Fruit fly (Drosophila melanogaster): ENCODE measurements around the gene Nt5a.

Nt5a gene

dm6 chr3L:1313039-1313766, 6.0 kb upstream of the Nt5a start, which contains the start of the genes sturkopf and Herc4:
sturkopf (minus strand) TSS chr3L:1313377.
Herc4 (plus strand) TSS chr3L:1313696.
- TF ChIP-seq CG9705 (GFP tag; optimal IDR thresholded peaks at IDR 0.05), result peak; percentile 61
- TF ChIP-seq GATAd (GFP tag; optimal IDR thresholded peaks at IDR 0.05), result no peak
- no peak for TF ChIP-seq CG32264 (GFP tag; optimal IDR thresholded peaks at IDR 0.05)
- no peak for TF ChIP-seq Myc (optimal IDR thresholded peaks at IDR 0.05)
- peak; percentile 85 for TF ChIP-seq Sp1 (GFP tag; optimal IDR thresholded peaks at IDR 0.05)
- TF ChIP-seq Dfd (GFP tag; optimal IDR thresholded peaks at IDR 0.05), result no peak
- no peak for TF ChIP-seq br (GFP tag; optimal IDR thresholded peaks at IDR 0.05)
- no peak for TF ChIP-seq CrebA (GFP tag; optimal IDR thresholded peaks at IDR 0.05; ENCODE audit: borderline replicate concordance)
- TF ChIP-seq brk (GFP tag; optimal IDR thresholded peaks at IDR 0.05), result no peak
- no peak for TF ChIP-seq dmrt93B (GFP tag; optimal IDR thresholded peaks at IDR 0.05)
- TF ChIP-seq Hr83 (GFP tag; optimal IDR thresholded peaks at IDR 0.05; ENCODE audit: poor library complexity, severe bottlenecking), result peak; percentile 23
- TF ChIP-seq OdsH (GFP tag; optimal IDR thresholded peaks at IDR 0.05), result peak; percentile 68
- TF ChIP-seq tai (GFP tag; optimal IDR thresholded peaks at IDR 0.05), result no peak
- peak; percentile 45 for TF ChIP-seq Hr78 (GFP tag; optimal IDR thresholded peaks at IDR 0.05)
- TF ChIP-seq Mio (GFP tag; optimal IDR thresholded peaks at IDR 0.05), result no peak
- TF ChIP-seq h (GFP tag; optimal IDR thresholded peaks at IDR 0.05), result peak; percentile 91
- TF ChIP-seq Hnf4 (GFP tag; optimal IDR thresholded peaks at IDR 0.05), result no peak
- no peak for TF ChIP-seq Dif (GFP tag; optimal IDR thresholded peaks at IDR 0.05; ENCODE audit: partially characterized antibody)
- peak; percentile 84 for TF ChIP-seq fru (GFP tag; optimal IDR thresholded peaks at IDR 0.05)
- no peak for TF ChIP-seq dsf (GFP tag; optimal IDR thresholded peaks at IDR 0.05; ENCODE audit: borderline replicate concordance)
- no peak for TF ChIP-seq lola (GFP tag; optimal IDR thresholded peaks at IDR 0.05)
- peak; percentile 76 for TF ChIP-seq ey (GFP tag; optimal IDR thresholded peaks at IDR 0.05)
- TF ChIP-seq psq (GFP tag; optimal IDR thresholded peaks at IDR 0.05), result peak; percentile 66
- TF ChIP-seq N (GFP tag; optimal IDR thresholded peaks at IDR 0.05), result no peak
- TF ChIP-seq Abd-B (GFP tag; optimal IDR thresholded peaks at IDR 0.05), result no peak
- TF ChIP-seq Rel (GFP tag; optimal IDR thresholded peaks at IDR 0.05), result no peak
- TF ChIP-seq Rel (tag; optimal IDR thresholded peaks at IDR 0.05), result peak; percentile 13
- no peak for TF ChIP-seq pan (optimal IDR thresholded peaks at IDR 0.05)
- TF ChIP-seq sv (GFP tag; optimal IDR thresholded peaks at IDR 0.05), result peak; percentile 82
- TF ChIP-seq Jra (GFP tag; optimal IDR thresholded peaks at IDR 0.05), result no peak
- peak; percentile 78 for TF ChIP-seq rgr (GFP tag; optimal IDR thresholded peaks at IDR 0.05)
- no peak for TF ChIP-seq sage (GFP tag; optimal IDR thresholded peaks at IDR 0.05)
- TF ChIP-seq foxo (GFP tag; optimal IDR thresholded peaks at IDR 0.05), result peak in 1 of 2 experiments; percentile 92
- TF ChIP-seq Vsx2 (GFP tag; optimal IDR thresholded peaks at IDR 0.05; ENCODE audit: partially characterized antibody), result no peak
- peak; percentile 85 for TF ChIP-seq HLH106 (tag; optimal IDR thresholded peaks at IDR 0.05)
- peak; percentile 88 for TF ChIP-seq woc (GFP tag; optimal IDR thresholded peaks at IDR 0.05)
- TF ChIP-seq jim (GFP tag; optimal IDR thresholded peaks at IDR 0.05), result no peak
- TF ChIP-seq dl (GFP tag; optimal IDR thresholded peaks at IDR 0.05; ENCODE audit: insufficient read depth in 1 of 2, partially characterized antibody in 2 of 2), result no peak
- TF ChIP-seq usp (GFP tag; optimal IDR thresholded peaks at IDR 0.05), result no peak

dm6 chr3L:1305317-1305716, 1.9 kb downstream of the Nt5a start:
- TF ChIP-seq Hr83 (GFP tag; optimal IDR thresholded peaks at IDR 0.05; ENCODE audit: poor library complexity, severe bottlenecking), result no peak
- no peak for TF ChIP-seq Jra (GFP tag; optimal IDR thresholded peaks at IDR 0.05)
- no peak for TF ChIP-seq N (GFP tag; optimal IDR thresholded peaks at IDR 0.05)
- TF ChIP-seq CG9705 (GFP tag; optimal IDR thresholded peaks at IDR 0.05), result no peak

dm6 chr3L:1302950-1303352, 4.3 kb downstream of the Nt5a start:
- TF ChIP-seq Hnf4 (GFP tag; optimal IDR thresholded peaks at IDR 0.05) (no peak), Dif (GFP tag; optimal IDR thresholded peaks at IDR 0.05; ENCODE audit: partially characterized antibody) (no peak), Rel (GFP tag; optimal IDR thresholded peaks at IDR 0.05) (no peak), Rel (tag; optimal IDR thresholded peaks at IDR 0.05) (no peak), lola (GFP tag; optimal IDR thresholded peaks at IDR 0.05) (no peak), br (GFP tag; optimal IDR thresholded peaks at IDR 0.05) (no peak), brk (GFP tag; optimal IDR thresholded peaks at IDR 0.05) (no peak), rgr (GFP tag; optimal IDR thresholded peaks at IDR 0.05) (no peak), Vsx2 (GFP tag; optimal IDR thresholded peaks at IDR 0.05; ENCODE audit: partially characterized antibody) (no peak), GATAd (GFP tag; optimal IDR thresholded peaks at IDR 0.05) (no peak), Mio (GFP tag; optimal IDR thresholded peaks at IDR 0.05) (no peak), psq (GFP tag; optimal IDR thresholded peaks at IDR 0.05) (no peak), Hr83 (GFP tag; optimal IDR thresholded peaks at IDR 0.05; ENCODE audit: poor library complexity, severe bottlenecking) (no peak), Dfd (GFP tag; optimal IDR thresholded peaks at IDR 0.05) (no peak)
